Fruit fly (Drosophila melanogaster) whole organism, embryonic: Measurements from ENCODE around the gene aop.
A peak's percentile ranks its signal among the peaks of the same experiment; 100 is the strongest.

Experiments
- Abd-B ChIP-seq: fragments of 200-800 bp; sonication (Bioruptor generic); optimal IDR thresholded peaks from 2 replicates; lab custom pipeline; 2018; ENCODE audit warnings: missing biosample characterization, mild to moderate bottlenecking, missing genetic modification characterization, moderate library complexity
- B-H1 ChIP-seq: fragments of 200-800 bp; sonication (Bioruptor generic); IDR thresholded peaks from 3 replicates; pipeline ENCODE4 v1.3.6; 2022; ENCODE audit warnings: missing biosample characterization, missing genetic modification characterization
- Blimp-1 ChIP-seq: fragments of 200-800 bp; sonication (Bioruptor generic); optimal IDR thresholded peaks from 3 replicates; lab custom pipeline; 2018; ENCODE audit warnings: missing biosample characterization, missing genetic modification characterization, mild to moderate bottlenecking, moderate library complexity, missing genetic modification reagents
- CG10267 ChIP-seq: fragments of 200-800 bp; sonication (Bioruptor generic); optimal IDR thresholded peaks from 2 replicates; lab custom pipeline; 2018; ENCODE audit warnings: missing biosample characterization, mild to moderate bottlenecking, missing genetic modification characterization, moderate library complexity
- CG11560 ChIP-seq: fragments of 200-800 bp; sonication (Bioruptor generic); IDR thresholded peaks from 3 replicates; pipeline ENCODE4 v1.3.6; 2022; ENCODE audit warnings: missing biosample characterization, missing genetic modification characterization
- CG12659 ChIP-seq: fragments of 200-800 bp; sonication (Bioruptor generic); optimal IDR thresholded peaks from 3 replicates; lab custom pipeline; 2017; ENCODE audit warnings: mild to moderate bottlenecking, missing biosample characterization, missing genetic modification reagents, missing genetic modification characterization
- CG14710 ChIP-seq: fragments of 200-800 bp; sonication (Bioruptor generic); optimal IDR thresholded peaks from 3 replicates; lab custom pipeline; 2019; ENCODE audit warnings: missing biosample characterization, mild to moderate bottlenecking, missing genetic modification characterization, moderate library complexity
- CG15479 ChIP-seq: fragments of 200-800 bp; sonication (Bioruptor generic); optimal IDR thresholded peaks from 3 replicates; lab custom pipeline; 2019; ENCODE audit warnings: missing biosample characterization, mild to moderate bottlenecking, missing genetic modification characterization, moderate library complexity
- CG15696 ChIP-seq: fragments of 200-800 bp; sonication (Bioruptor generic); optimal IDR thresholded peaks from 2 replicates; lab custom pipeline; 2019; ENCODE audit warnings: missing biosample characterization, mild to moderate bottlenecking, missing genetic modification characterization, moderate library complexity
- CG16813 ChIP-seq: fragments of 200-800 bp; sonication (Bioruptor generic); IDR thresholded peaks from 3 replicates; pipeline ENCODE4 v1.3.6; 2022; ENCODE audit warnings: missing biosample characterization, missing genetic modification characterization; ENCODE audit not compliant: partially characterized antibody
- CG17186 ChIP-seq: fragments of 200-800 bp; sonication (Bioruptor generic); optimal IDR thresholded peaks from 3 replicates; lab custom pipeline; 2017; ENCODE audit warnings: missing biosample characterization, missing genetic modification reagents, missing genetic modification characterization
- CG17829 ChIP-seq: fragments of 200-800 bp; optimal IDR thresholded peaks from 2 replicates; lab custom pipeline; 2019; ENCODE audit warnings: missing biosample characterization, mild to moderate bottlenecking, missing genetic modification characterization, moderate library complexity
- CG2120 ChIP-seq: fragments of 200-800 bp; sonication (Bioruptor generic); optimal IDR thresholded peaks from 3 replicates; lab custom pipeline; 2016; ENCODE audit warnings: missing biosample characterization, missing genetic modification characterization
- CG2712 ChIP-seq: fragments of 200-800 bp; optimal IDR thresholded peaks from 3 replicates; lab custom pipeline; 2019; ENCODE audit warnings: missing biosample characterization, mild to moderate bottlenecking, missing genetic modification characterization, moderate library complexity
- CG2875 ChIP-seq: fragments of 200-800 bp; sonication (Bioruptor generic); optimal IDR thresholded peaks from 2 replicates; lab custom pipeline; 2017; ENCODE audit warnings: missing biosample characterization, mild to moderate bottlenecking, missing genetic modification characterization, missing genetic modification reagents
- CG30403 ChIP-seq: fragments of 200-800 bp; sonication (Bioruptor generic); optimal IDR thresholded peaks from 3 replicates; lab custom pipeline; 2016; ENCODE audit warnings: missing biosample characterization, missing genetic modification characterization
- CG31441 ChIP-seq: fragments of 200-800 bp; sonication (Bioruptor generic); IDR thresholded peaks from 2 replicates; pipeline ENCODE4 v1.3.6; 2022; ENCODE audit warnings: missing biosample characterization, missing genetic modification characterization
- CG4282 ChIP-seq: fragments of 200-800 bp; sonication (Bioruptor generic); optimal IDR thresholded peaks from 2 replicates; lab custom pipeline; 2016; ENCODE audit warnings: missing biosample characterization, missing genetic modification characterization
- CG4360 ChIP-seq: fragments of 200-800 bp; sonication (Bioruptor generic); IDR thresholded peaks from 2 replicates; pipeline ENCODE4 v1.3.6; 2022; ENCODE audit warnings: missing biosample characterization, missing genetic modification characterization
- CG5245 ChIP-seq: fragments of 200-800 bp; sonication (Bioruptor generic); optimal IDR thresholded peaks from 3 replicates; lab custom pipeline; 2016; ENCODE audit warnings: missing biosample characterization, missing genetic modification characterization
- CG7357 ChIP-seq: fragments of 200-800 bp; sonication (Bioruptor generic); IDR thresholded peaks from 3 replicates; pipeline ENCODE4 v1.3.6; 2022; ENCODE audit warnings: missing biosample characterization, missing genetic modification characterization
- Dad ChIP-seq: fragments of 200-800 bp; sonication (Bioruptor generic); optimal IDR thresholded peaks from 3 replicates; lab custom pipeline; 2016; ENCODE audit warnings: missing biosample characterization, missing genetic modification characterization
- Dek ChIP-seq: fragments of 200-800 bp; sonication (Bioruptor generic); optimal IDR thresholded peaks from 3 replicates; lab custom pipeline; 2019; ENCODE audit warnings: missing biosample characterization, mild to moderate bottlenecking, missing genetic modification characterization, moderate library complexity
- Elba2 ChIP-seq: fragments of 200-800 bp; sonication (Bioruptor generic); optimal IDR thresholded peaks from 3 replicates; lab custom pipeline; 2016; ENCODE audit warnings: missing biosample characterization, missing genetic modification characterization
- Hr3 ChIP-seq: fragments of 200-800 bp; sonication (Bioruptor generic); optimal IDR thresholded peaks from 3 replicates; lab custom pipeline; 2016; ENCODE audit warnings: missing biosample characterization, missing genetic modification characterization
- Hr78 ChIP-seq, 2 experiments: fragments of 200-800 bp in 1 of 2; fragments of >200 bp in 1 of 2; sonication (Bioruptor generic) in 1 of 2; optimal IDR thresholded peaks; 2 replicates each; lab custom pipeline; 2017 to 2019; ENCODE audit warnings: missing biosample characterization in 2 of 2, missing genetic modification characterization in 2 of 2, mild to moderate bottlenecking in 1 of 2, moderate library complexity in 1 of 2
- Med ChIP-seq: fragments of 200-800 bp; sonication (Bioruptor generic); peaks from one replicate; lab custom pipeline; 2016; ENCODE audit warnings: missing biosample characterization, missing genetic modification characterization, mild to moderate bottlenecking, inconsistent platforms, moderate library complexity
- Rfx ChIP-seq: fragments of 200-800 bp; sonication (Bioruptor generic); IDR thresholded peaks from 2 replicates; pipeline ENCODE4 v1.3.6; 2022; ENCODE audit warnings: missing biosample characterization, missing genetic modification characterization
- Side ChIP-seq: fragments of 200-800 bp; sonication (Bioruptor generic); optimal IDR thresholded peaks from 2 replicates; lab custom pipeline; 2016; ENCODE audit warnings: missing biosample characterization, missing genetic modification characterization
- YL-1 ChIP-seq: fragments of 200-800 bp; sonication (Bioruptor generic); optimal IDR thresholded peaks from 3 replicates; lab custom pipeline; 2017; ENCODE audit warnings: missing biosample characterization, mild to moderate bottlenecking, missing genetic modification characterization
- ap ChIP-seq: fragments of 200-800 bp; sonication (Bioruptor generic); IDR thresholded peaks from 2 replicates; pipeline ENCODE4 v1.3.6; 2022; ENCODE audit warnings: missing biosample characterization, missing genetic modification characterization
- cg ChIP-seq: fragments of 200-800 bp; sonication (Bioruptor generic); optimal IDR thresholded peaks from 3 replicates; lab custom pipeline; 2019; ENCODE audit warnings: missing biosample characterization, mild to moderate bottlenecking, missing genetic modification characterization, moderate library complexity
- crp ChIP-seq, 2 experiments: fragments of 200-800 bp; sonication (Bioruptor generic); optimal IDR thresholded peaks; 2 replicates in 1 of 2; 3 replicates in 1 of 2; lab custom pipeline; 2017; ENCODE audit warnings: missing biosample characterization in 2 of 2, missing genetic modification characterization in 2 of 2, mild to moderate bottlenecking in 1 of 2, moderate library complexity in 1 of 2
- dpn ChIP-seq, 2 experiments: fragments of 200-800 bp; sonication (Bioruptor generic); optimal IDR thresholded peaks; 3 replicates each; lab custom pipeline; 2016; ENCODE audit warnings: missing biosample characterization in 2 of 2, missing genetic modification characterization in 2 of 2
- hbn ChIP-seq: fragments of 200-800 bp; sonication (Bioruptor generic); IDR thresholded peaks from 2 replicates; pipeline ENCODE4 v1.3.6; 2022; ENCODE audit warnings: missing biosample characterization, missing genetic modification characterization; ENCODE audit not compliant: partially characterized antibody
- her ChIP-seq: fragments of 200-800 bp; sonication (Bioruptor generic); optimal IDR thresholded peaks from 2 replicates; lab custom pipeline; 2016; ENCODE audit warnings: missing biosample characterization, missing genetic modification characterization
- hkb ChIP-seq, 2 experiments: fragments of 200-800 bp in 1 of 2; fragments of >200 bp in 1 of 2; sonication (Bioruptor generic) in 1 of 2; IDR thresholded peaks in 1 of 2; optimal IDR thresholded peaks in 1 of 2; 2 replicates each; pipeline versions ENCODE4 v1.3.6 to Lab custom; 2017 to 2022; ENCODE audit warnings: missing biosample characterization in 1 of 2, missing genetic modification characterization in 1 of 2
- jing ChIP-seq: fragments of 200-800 bp; sonication (Bioruptor generic); optimal IDR thresholded peaks from 2 replicates; lab custom pipeline; 2018; ENCODE audit warnings: missing biosample characterization, mild to moderate bottlenecking, missing genetic modification characterization
- kah ChIP-seq: fragments of 200-800 bp; sonication (Bioruptor generic); optimal IDR thresholded peaks from 2 replicates; lab custom pipeline; 2018; ENCODE audit warnings: missing biosample characterization, mild to moderate bottlenecking, missing genetic modification characterization
- kni ChIP-seq: fragments of 200-800 bp; sonication (Bioruptor generic); optimal IDR thresholded peaks from 3 replicates; lab custom pipeline; 2017; ENCODE audit warnings: mild to moderate bottlenecking, missing biosample characterization, missing genetic modification reagents, missing genetic modification characterization
- lola ChIP-seq, 3 experiments: fragments of >200 bp in 2 of 3; fragments of 200-800 bp in 1 of 3; sonication (Bioruptor generic) in 1 of 3; optimal IDR thresholded peaks; 2 replicates each; lab custom pipeline; 2017 to 2019; ENCODE audit warnings: missing biosample characterization in 3 of 3, missing genetic modification characterization in 3 of 3, mild to moderate bottlenecking in 1 of 3, moderate library complexity in 1 of 3
- mld ChIP-seq: fragments of 200-800 bp; sonication (Bioruptor generic); IDR thresholded peaks from 3 replicates; pipeline ENCODE4 v1.3.6; 2022; ENCODE audit warnings: missing biosample characterization, missing genetic modification characterization; ENCODE audit not compliant: partially characterized antibody
- pnt ChIP-seq: fragments of 200-800 bp; sonication (Bioruptor generic); optimal IDR thresholded peaks from 3 replicates; lab custom pipeline; 2016; ENCODE audit warnings: missing biosample characterization, missing genetic modification characterization
- schlank ChIP-seq: fragments of 200-800 bp; sonication (Bioruptor generic); optimal IDR thresholded peaks from 2 replicates; lab custom pipeline; 2018; ENCODE audit warnings: missing biosample characterization, mild to moderate bottlenecking, missing genetic modification characterization
- slbo ChIP-seq: fragments of 200-800 bp; sonication (Bioruptor generic); IDR thresholded peaks from 2 replicates; pipeline ENCODE4 v1.3.6; 2022; ENCODE audit warnings: missing biosample characterization, missing genetic modification characterization
- sqz ChIP-seq: fragments of 200-800 bp; sonication (Bioruptor generic); optimal IDR thresholded peaks from 3 replicates; lab custom pipeline; 2018; ENCODE audit warnings: missing biosample characterization, mild to moderate bottlenecking, missing genetic modification characterization
- stwl ChIP-seq: fragments of 200-800 bp; sonication (Bioruptor generic); optimal IDR thresholded peaks from 3 replicates; lab custom pipeline; 2018; ENCODE audit warnings: missing biosample characterization, mild to moderate bottlenecking, missing genetic modification characterization, moderate library complexity

The aop gene

dm6 chr2L:2220573-2221332 lies 42.2 kb upstream of the aop start, which contains the start of gene papi (continued):
- no peak for TF ChIP-seq Abd-B
- no peak for TF ChIP-seq Dek (tag; lab: Kevin White, UChicago)
- TF ChIP-seq stwl = peak; percentile 46
- TF ChIP-seq Blimp-1 (GFP tag; lab: Kevin White, UChicago) = no peak
- no peak for TF ChIP-seq slbo (GFP tag; lab: Robert Waterston, UW)
- no peak for TF ChIP-seq lola (GFP tag; optimal IDR thresholded peaks at IDR 0.05; lab: Kevin White, UChicago)
- no peak for TF ChIP-seq CG7357 (GFP tag; lab: Robert Waterston, UW)
- TF ChIP-seq Side (GFP tag; lab: Kevin White, UChicago) = peak; percentile 23
- TF ChIP-seq hbn (GFP tag; lab: Robert Waterston, UW) = no peak
- TF ChIP-seq pnt (GFP tag; lab: Kevin White, UChicago) = no peak
- TF ChIP-seq jing = no peak
- TF ChIP-seq CG16813 (GFP tag; lab: Robert Waterston, UW) = no peak
- TF ChIP-seq schlank (tag; lab: Kevin White, UChicago) = no peak
- TF ChIP-seq kni (GFP tag; lab: Kevin White, UChicago) = no peak
- peak; percentile 36 for TF ChIP-seq Med (GFP tag; lab: Kevin White, UChicago)
- no peak for TF ChIP-seq dpn (GFP tag; optimal IDR thresholded peaks at IDR 0.05; lab: Kevin White, UChicago)
- TF ChIP-seq kah = no peak
- peak; percentile 68 for TF ChIP-seq CG14710 (tag; lab: Kevin White, UChicago)
- no peak for TF ChIP-seq CG15479 (GFP tag; lab: Kevin White, UChicago)
- TF ChIP-seq CG4282 (GFP tag; lab: Kevin White, UChicago) = no peak
- TF ChIP-seq her = peak; percentile 28
- TF ChIP-seq CG5245 (GFP tag; lab: Kevin White, UChicago) = no peak
- no peak for TF ChIP-seq Hr3 (GFP tag; lab: Kevin White, UChicago)
- TF ChIP-seq YL-1 (GFP tag; lab: Kevin White, UChicago) = peak; percentile 71
- peak in 1 of 2 experiments; percentile 14 for TF ChIP-seq crp (GFP tag; optimal IDR thresholded peaks at IDR 0.05; lab: Kevin White, UChicago)
- no peak for TF ChIP-seq CG15696 (tag; lab: Kevin White, UChicago)
- TF ChIP-seq CG17829 (tag; lab: Kevin White, UChicago) = peak; percentile 13
- no peak for TF ChIP-seq ap (GFP tag; lab: Robert Waterston, UW)
- 0 out of 2 replicates have a peak, but pooled peaks have one; percentile 38 for TF ChIP-seq CG4360 (GFP tag; lab: Robert Waterston, UW)
- no peak for TF ChIP-seq Dad (GFP tag; lab: Kevin White, UChicago)
- no peak for TF ChIP-seq B-H1
- peak; percentile 13 for TF ChIP-seq cg (GFP tag; lab: Kevin White, UChicago)
- TF ChIP-seq CG10267 (tag; lab: Kevin White, UChicago) = peak; percentile 91
- peak; percentile 38 for TF ChIP-seq CG2120 (GFP tag; lab: Kevin White, UChicago)
- peak; percentile 78 for TF ChIP-seq Elba2 (GFP tag; lab: Kevin White, UChicago)
- TF ChIP-seq CG2712 = no peak
- peak; percentile 66 for TF ChIP-seq sqz (GFP tag; lab: Kevin White, UChicago)
- no peak for TF ChIP-seq mld
- peak; percentile 54 for TF ChIP-seq CG12659 (GFP tag; lab: Kevin White, UChicago)
- TF ChIP-seq CG11560 (tag; lab: Robert Waterston, UW) = no peak
- no peak for TF ChIP-seq hkb (optimal IDR thresholded peaks at IDR 0.05; lab: Kevin White, UChicago)
- TF ChIP-seq hkb (GFP tag; IDR thresholded peaks at IDR 0.05; lab: Robert Waterston, UW) = peak; percentile 9; the same call in 1 of the 2 replicates
- peak; percentile 8; the same call in 1 of the 2 replicates for TF ChIP-seq Rfx
- TF ChIP-seq CG17186 (GFP tag; lab: Kevin White, UChicago) = no peak
- no peak for TF ChIP-seq CG31441
- TF ChIP-seq CG30403 (GFP tag; lab: Kevin White, UChicago) = no peak
- peak in 1 of 2 experiments; percentile 90 for TF ChIP-seq Hr78 (GFP tag; optimal IDR thresholded peaks at IDR 0.05; lab: Kevin White, UChicago)
- no peak for TF ChIP-seq CG2875 (GFP tag; lab: Kevin White, UChicago)
